Fruit fly (Drosophila melanogaster) whole organism, larva: Measurements from ENCODE around the gene armi.
A peak's percentile ranks its signal among the peaks of the same experiment; 100 is the strongest.

ENCODE experiments used
- noc ChIP-seq: fragments of 200-800 bp; sonication (Bioruptor generic); optimal IDR thresholded peaks from 3 replicates; lab custom pipeline; 2019; ENCODE audit warnings: missing biosample characterization, mild to moderate bottlenecking, missing genetic modification characterization, moderate library complexity

The armi gene

DNA sequence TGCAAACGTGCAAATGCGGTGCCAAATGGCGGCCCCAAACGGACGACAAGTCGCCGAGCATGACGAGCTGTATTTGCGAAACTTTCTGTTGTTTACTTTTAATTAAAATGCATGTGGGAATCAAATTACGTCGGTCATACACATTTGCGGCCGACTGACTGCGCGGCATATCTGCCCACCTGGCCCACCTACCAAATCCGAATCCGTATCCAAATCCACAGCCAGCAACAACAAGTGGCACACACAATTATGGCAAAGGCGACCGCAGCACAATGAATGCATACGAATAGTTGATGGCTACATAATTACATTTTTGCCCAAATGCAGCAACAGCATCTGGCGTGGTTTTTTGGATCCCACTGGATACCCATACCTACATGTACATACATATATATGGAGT, 9.3 kb upstream of the armi start:
- no peak for TF ChIP-seq noc

- TF ChIP-seq noc = no peak
These were observed 8.4 kb upstream of the armi start for dm6 chr3L:3452684-3453083.

DNA sequence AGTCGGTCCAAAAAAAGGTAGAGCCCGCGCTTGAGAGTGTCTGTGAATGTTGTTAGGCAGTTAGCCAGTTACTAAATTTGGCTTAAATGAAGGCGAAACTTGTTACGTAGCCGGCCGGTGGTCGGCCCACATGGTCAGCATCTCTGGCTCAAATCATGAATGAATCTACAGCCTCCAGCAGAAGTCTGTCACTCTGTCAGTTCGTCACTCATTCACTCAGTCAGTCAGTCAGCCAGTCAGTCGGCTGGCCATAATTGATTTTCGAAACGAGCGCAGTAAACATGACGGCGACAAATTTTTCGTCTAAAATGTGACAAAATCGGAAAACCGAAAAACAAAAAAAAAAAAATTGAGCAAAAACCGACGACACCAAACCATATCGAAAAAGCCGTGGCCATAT, 6.7 kb upstream of the armi start:
- no peak for TF ChIP-seq noc

- TF ChIP-seq noc = no peak
These were observed 6.1 kb upstream of the armi start for dm6 chr3L:3454921-3455554.

- TF ChIP-seq noc = no peak
These were observed 5.6 kb upstream of the armi start for dm6 chr3L:3455555-3455939.

DNA sequence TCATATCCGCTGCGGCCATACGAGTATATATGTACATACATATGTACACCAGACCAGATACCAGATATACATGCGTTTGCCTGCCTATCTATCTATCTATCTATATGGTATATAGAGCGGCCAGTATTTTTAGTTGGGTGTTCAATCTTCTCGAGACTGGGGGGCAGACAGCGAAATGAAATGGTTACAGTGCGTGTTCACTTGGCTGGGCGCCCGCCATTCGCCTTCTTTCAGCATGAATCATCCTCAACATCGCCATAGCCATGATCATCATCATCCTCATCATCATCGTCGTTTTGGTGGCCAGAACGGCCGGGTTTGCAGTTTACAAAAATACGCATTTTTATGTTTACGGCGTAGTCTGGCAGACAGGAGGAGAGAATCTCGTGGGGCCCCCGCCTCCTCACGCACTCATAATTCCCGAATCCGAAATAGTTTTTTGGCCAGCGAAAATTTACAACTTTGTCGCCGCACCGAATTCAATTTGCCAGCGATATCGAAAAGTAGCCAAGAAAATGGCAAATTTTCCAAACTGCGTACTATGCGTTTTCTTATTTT, 5.0 kb upstream of the armi start:
- no peak for TF ChIP-seq noc

DNA sequence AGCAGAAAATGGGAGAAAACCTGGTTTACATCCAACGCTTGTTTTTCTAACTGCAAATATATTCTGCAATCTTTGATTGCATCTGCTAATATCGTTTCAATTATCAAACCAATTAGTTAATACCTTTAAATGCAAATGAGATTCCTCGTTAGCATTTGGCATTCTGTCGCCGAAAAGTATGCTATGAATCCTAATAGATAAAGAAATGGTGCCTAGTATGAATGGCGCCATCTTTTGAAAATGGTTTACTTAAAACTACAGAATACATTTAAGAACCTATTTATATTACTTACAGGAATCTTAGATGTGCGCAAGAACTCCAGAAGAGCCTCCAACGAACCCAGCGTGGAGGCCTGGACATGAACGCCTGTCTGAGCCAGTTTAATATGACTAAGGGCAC, 4.2 kb upstream of the armi start:
- no peak for TF ChIP-seq noc

- TF ChIP-seq noc = peak; percentile 34
These were observed 602 bp upstream of the armi start, which contains the start of gene eIF5B for dm6 chr3L:3460402-3461027. Gene eIF5B, minus strand, starts transcription at chr3L:3460977.

dm6 chr3L:3461557-3462414, 669 bp downstream of the armi start:
- no peak for TF ChIP-seq noc

DNA sequence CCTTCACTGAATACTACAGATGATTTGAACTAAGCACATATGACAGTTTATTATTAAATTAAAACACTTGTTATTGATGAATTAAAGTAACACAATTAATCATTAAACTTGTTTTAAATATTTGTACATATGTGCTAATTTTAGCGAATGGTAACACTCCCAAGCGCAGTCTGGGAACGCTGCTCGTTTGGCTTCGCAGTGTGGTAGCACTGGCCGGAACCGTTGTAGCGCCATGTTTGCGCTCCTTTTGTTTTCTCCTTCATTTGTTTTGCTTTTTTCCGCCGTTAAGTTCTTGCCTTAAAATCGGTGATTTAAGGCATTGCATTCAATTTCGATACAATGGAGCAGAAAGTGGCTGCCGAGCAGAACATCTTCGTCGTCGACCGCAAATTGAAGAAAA, 5.1 kb downstream of the armi start, which contains the start of gene CycJ:
TSS of gene CycJ (plus strand) at position 229 of the 400 bp plus-strand sequence.
- TF ChIP-seq noc = no peak

- TF ChIP-seq noc = peak; percentile 17
These were observed 8.6 kb downstream of the armi start for dm6 chr3L:3469709-3470108.

DNA sequence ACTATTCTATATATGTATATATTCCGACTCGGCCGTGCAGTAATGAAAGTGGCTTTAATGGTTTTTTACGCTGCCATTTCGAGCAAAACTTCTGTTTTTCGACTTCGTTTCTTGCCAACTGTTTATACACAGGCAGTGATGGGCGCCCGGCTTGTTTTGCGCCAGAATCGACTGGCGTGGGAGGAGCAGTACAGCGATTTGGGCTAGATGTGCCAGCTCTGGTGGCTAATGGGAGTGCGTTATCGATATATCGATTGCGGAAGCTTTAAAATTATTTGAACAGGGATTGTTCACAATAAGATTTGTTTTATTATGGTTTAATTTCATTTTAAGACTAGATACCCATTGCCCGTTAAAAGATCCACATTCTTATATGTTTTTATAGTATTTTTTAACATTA, 10.1 kb downstream of the armi start, which contains the start of gene CG14971:
TSS of gene CG14971 (minus strand) at position 136 of the 400 bp plus-strand sequence.
- peak; percentile 44 for TF ChIP-seq noc

DNA sequence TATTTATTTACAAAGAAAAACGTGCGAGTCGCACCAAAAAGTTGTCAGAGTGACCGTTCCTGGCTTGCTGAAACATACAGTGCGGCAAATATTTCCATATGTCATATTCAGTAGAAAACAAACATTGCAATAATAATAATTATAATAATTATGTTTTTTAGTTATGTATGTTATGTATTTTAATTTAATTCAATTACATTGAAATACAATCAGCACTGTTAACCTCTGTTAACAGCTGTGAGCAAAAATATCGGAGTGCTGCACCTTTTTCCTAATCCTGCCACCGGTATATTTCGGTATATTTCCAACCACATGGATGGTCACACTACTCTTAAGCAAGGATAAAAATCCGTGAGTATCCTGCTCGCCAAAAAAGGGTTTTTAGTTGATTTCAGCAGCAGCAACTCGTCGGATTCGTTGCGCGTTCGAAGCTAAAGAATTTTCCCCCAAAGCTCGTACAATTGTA, 11.0 kb downstream of the armi start, which contains the start of the genes CG32267 and CG42324:
TSS of gene CG32267 (minus strand) at position 51 of the 466 bp plus-strand sequence.
TSS of gene CG42324 (plus strand) at position 385 of the 466 bp plus-strand sequence.
- no peak for TF ChIP-seq noc

DNA sequence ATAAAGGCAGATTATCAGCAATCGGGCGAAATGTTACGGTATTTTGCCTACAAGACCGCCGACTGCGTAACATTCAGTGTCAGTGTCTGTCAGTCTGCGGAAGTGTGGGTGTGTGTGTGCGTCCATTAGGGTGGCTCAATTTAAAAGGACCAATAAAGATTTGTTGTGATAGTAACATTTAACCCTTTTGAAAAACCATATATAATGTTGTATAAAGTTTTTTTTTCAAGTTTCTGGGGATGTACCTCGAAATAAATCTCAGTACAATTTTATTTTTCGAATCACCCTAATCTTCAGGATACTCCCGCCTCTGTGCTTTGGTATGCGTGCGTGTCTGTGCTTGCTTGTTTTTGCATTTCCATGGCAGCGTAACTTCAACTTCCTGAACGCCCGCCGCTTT, 11.7 kb downstream of the armi start:
- no peak for TF ChIP-seq noc

DNA sequence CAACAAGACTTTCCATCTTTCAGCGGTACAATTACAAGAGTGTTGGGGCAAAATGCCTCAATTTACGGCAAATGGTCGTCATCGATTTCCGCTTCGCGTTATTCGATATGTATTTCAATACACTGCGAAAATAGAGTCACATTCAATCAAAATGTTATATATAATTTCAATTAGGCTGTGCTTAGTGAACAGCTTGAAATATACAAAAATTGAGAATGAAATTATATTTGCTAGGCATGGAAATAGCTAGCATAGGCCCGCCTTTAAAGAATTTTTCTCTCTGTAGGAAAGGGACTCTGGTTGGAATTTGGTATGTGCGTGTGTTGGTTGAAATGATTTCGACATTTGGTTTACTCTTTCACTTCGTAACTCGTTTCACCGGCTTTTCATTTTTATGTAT, 18.4 kb downstream of the armi start:
- TF ChIP-seq noc = no peak

DNA sequence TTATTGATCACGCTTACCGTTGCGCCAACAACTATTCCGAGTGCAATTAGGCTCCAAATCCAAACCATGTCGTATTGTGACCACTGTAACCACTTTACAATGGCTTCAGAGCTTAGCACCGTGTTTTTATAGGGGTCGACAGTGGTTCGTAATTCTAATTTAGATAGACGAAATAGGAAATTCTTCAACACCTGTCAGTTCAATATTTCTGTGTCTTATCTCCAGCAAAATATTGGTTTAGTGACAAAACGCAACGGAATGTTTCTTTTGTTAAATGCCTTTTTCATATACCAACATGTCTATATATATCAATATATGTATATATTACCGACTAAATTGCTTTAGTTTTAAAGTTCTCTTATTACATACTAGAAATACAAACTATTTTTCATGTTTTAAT, 23.4 kb downstream of the armi start, which contains the start of gene CG43074:
TSS of gene CG43074 (minus strand) at position 101 of the 400 bp plus-strand sequence.
- no peak for TF ChIP-seq noc
